Fruit fly (Drosophila melanogaster): Measurements from ENCODE around the gene gdl-ORF39.

gdl-ORF39 gene

DNA sequence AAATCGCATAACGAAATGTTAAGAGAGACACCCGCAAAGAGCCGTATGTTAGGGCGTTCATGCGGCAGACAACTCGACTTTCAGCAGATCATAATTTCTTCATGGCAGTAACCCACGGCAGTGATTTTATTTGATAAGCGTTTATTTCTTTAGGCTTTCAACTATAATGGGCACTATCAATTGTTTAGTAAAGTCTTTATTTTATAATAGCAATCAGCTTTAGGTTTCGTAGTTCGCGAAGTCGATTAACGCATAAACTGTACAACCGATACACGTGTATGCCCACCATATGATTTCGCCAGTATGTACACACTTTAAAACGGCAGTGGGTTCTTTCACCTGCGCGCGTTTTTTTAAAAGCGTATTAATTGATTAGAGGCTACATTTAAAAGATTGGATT lies 1.0 kb upstream of the gdl-ORF39 start, which contains the start of gene CG7841 (continued):
- TF ChIP-seq CG15601 (tag; optimal IDR thresholded peaks at IDR 0.05) (peak; percentile 97), E2f1 (GFP tag; IDR thresholded peaks at IDR 0.05) (peak; percentile 93), D19B (GFP tag; optimal IDR thresholded peaks at IDR 0.05) (peak; percentile 86), zfh2 (GFP tag; optimal IDR thresholded peaks at IDR 0.05) (peak; percentile 95), ac (GFP tag; optimal IDR thresholded peaks at IDR 0.05) (peak; percentile 95), Lpt (GFP tag; optimal IDR thresholded peaks at IDR 0.05) (no peak), pnt (GFP tag; optimal IDR thresholded peaks at IDR 0.05) (peak; percentile 92), D19A (tag; optimal IDR thresholded peaks at IDR 0.05) (peak; percentile 97), exex (tag; optimal IDR thresholded peaks at IDR 0.05) (peak; percentile 94), CG14710 (tag; optimal IDR thresholded peaks at IDR 0.05) (peak; percentile 100), CG6791 (GFP tag; IDR thresholded peaks at IDR 0.05; ENCODE audit: partially characterized antibody) (no peak), prd (optimal IDR thresholded peaks at IDR 0.05) (no peak), prd (GFP tag; IDR thresholded peaks at IDR 0.05) (peak; percentile 94), grn (GFP tag; optimal IDR thresholded peaks at IDR 0.05) (peak; percentile 87), crp (GFP tag; optimal IDR thresholded peaks at IDR 0.05) (peak; percentile 56 to 87), Opbp (GFP tag; IDR thresholded peaks at IDR 0.05; ENCODE audit: partially characterized antibody) (no peak), CG2129 (GFP tag; IDR thresholded peaks at IDR 0.05; ENCODE audit: partially characterized antibody) (no peak), CG8944 (GFP tag; optimal IDR thresholded peaks at IDR 0.05) (peak; percentile 93), fd96Cb (tag; optimal IDR thresholded peaks at IDR 0.05) (peak; percentile 96), CG6254 (GFP tag; optimal IDR thresholded peaks at IDR 0.05) (peak; percentile 96), Meics (GFP tag; optimal IDR thresholded peaks at IDR 0.05) (peak; percentile 98), Kr (GFP tag; optimal IDR thresholded peaks at IDR 0.05) (peak; percentile 85), CG30431 (GFP tag; optimal IDR thresholded peaks at IDR 0.05) (peak; percentile 92), CG7839 (tag; optimal IDR thresholded peaks at IDR 0.05) (peak; percentile 98), CG9215 (GFP tag; IDR thresholded peaks at IDR 0.05) (no peak), ssp (GFP tag; IDR thresholded peaks at IDR 0.05) (no peak), wek (GFP tag; optimal IDR thresholded peaks at IDR 0.05) (peak; percentile 95), Ssrp (tag; optimal IDR thresholded peaks at IDR 0.05) (peak; percentile 95), esg (GFP tag; conservative IDR thresholded peaks at IDR 0.05) (peak; percentile 94), Dp (GFP tag; optimal IDR thresholded peaks at IDR 0.05) (peak; percentile 87), pita (GFP tag; optimal IDR thresholded peaks at IDR 0.05) (no peak), CG4282 (GFP tag; optimal IDR thresholded peaks at IDR 0.05) (peak; percentile 93), usp (GFP tag; optimal IDR thresholded peaks at IDR 0.05) (no peak), cad (GFP tag; optimal IDR thresholded peaks at IDR 0.05) (no peak), sr (GFP tag; IDR thresholded peaks at IDR 0.05) (peak; percentile 89; the same call in 2 of the 3 replicates), HmgD (GFP tag; optimal IDR thresholded peaks at IDR 0.05) (peak; percentile 91), tin (GFP tag; optimal IDR thresholded peaks at IDR 0.05) (peak; percentile 98), Ravus (GFP tag; IDR thresholded peaks at IDR 0.05) (peak; percentile 75; the same call in 1 of the 2 replicates), Doc2 (GFP tag; IDR thresholded peaks at IDR 0.05) (no peak), CG17912 (GFP tag; optimal IDR thresholded peaks at IDR 0.05) (peak; percentile 97), Pdp1 (GFP tag; optimal IDR thresholded peaks at IDR 0.05) (peak; percentile 93 to 97), CG2199 (GFP tag; IDR thresholded peaks at IDR 0.05) (peak; percentile 94), org-1 (GFP tag; optimal IDR thresholded peaks at IDR 0.05) (peak; percentile 97), tx (GFP tag; optimal IDR thresholded peaks at IDR 0.05) (peak; percentile 96), aop (GFP tag; IDR thresholded peaks at IDR 0.05) (peak; percentile 87), CG14667 (GFP tag; IDR thresholded peaks at IDR 0.05) (no peak; the same call in 1 of the 2 replicates), Neu2 (GFP tag; optimal IDR thresholded peaks at IDR 0.05; ENCODE audit: borderline replicate concordance) (peak; percentile 91), lmd (GFP tag; IDR thresholded peaks at IDR 0.05) (peak; percentile 95), Six4 (GFP tag; optimal IDR thresholded peaks at IDR 0.05) (peak; percentile 97), lilli (GFP tag; optimal IDR thresholded peaks at IDR 0.05) (peak; percentile 98), sim (GFP tag; IDR thresholded peaks at IDR 0.05) (peak; percentile 97)

Data from whole organism, embryonic.